Fruit fly (Drosophila melanogaster) whole organism, wandering third instar larva: ENCODE data around the gene FoxK.

ENCODE experiments used
- Abd-B ChIP-seq: fragments of >200 bp; optimal IDR thresholded peaks from 2 replicates; lab custom pipeline; 2017; ENCODE audit warnings: missing biosample characterization, missing genetic modification characterization
- CG32264 ChIP-seq: fragments of 200-800 bp; sonication (Bioruptor generic); optimal IDR thresholded peaks from 2 replicates; lab custom pipeline; 2016; ENCODE audit warnings: missing biosample characterization, missing genetic modification characterization
- CG9705 ChIP-seq: fragments of 200-800 bp; sonication (Bioruptor generic); optimal IDR thresholded peaks from 2 replicates; lab custom pipeline; 2018; ENCODE audit warnings: missing biosample characterization, mild to moderate bottlenecking, missing genetic modification characterization
- CrebA ChIP-seq: fragments of 200-800 bp; sonication (Bioruptor generic); optimal IDR thresholded peaks from 2 replicates; lab custom pipeline; 2016; ENCODE audit warnings: missing biosample characterization, mild to moderate bottlenecking, missing genetic modification characterization, borderline replicate concordance
- Dfd ChIP-seq: fragments of >200 bp; optimal IDR thresholded peaks from 2 replicates; lab custom pipeline; 2017; ENCODE audit warnings: missing biosample characterization, missing genetic modification characterization
- Dif ChIP-seq: fragments of 200-275, 200-300 bp; sonication (Bioruptor generic); optimal IDR thresholded peaks from 2 replicates; lab custom pipeline; 2018; ENCODE audit warnings: missing biosample characterization, missing genetic modification characterization; ENCODE audit not compliant: partially characterized antibody
- HLH106 ChIP-seq: fragments of 200-800 bp; optimal IDR thresholded peaks from 3 replicates; lab custom pipeline; 2019; ENCODE audit warnings: missing biosample characterization, mild to moderate bottlenecking, missing genetic modification characterization, moderate library complexity
- Hnf4 ChIP-seq: fragments of 200-800 bp; sonication (Bioruptor generic); optimal IDR thresholded peaks from 2 replicates; lab custom pipeline; 2016; ENCODE audit warnings: missing biosample characterization, mild to moderate bottlenecking, missing genetic modification characterization
- Hr83 ChIP-seq: fragments of 200-300 bp; sonication (Bioruptor generic); optimal IDR thresholded peaks from 2 replicates; lab custom pipeline; 2016; ENCODE audit warnings: missing biosample characterization, mild to moderate bottlenecking, missing genetic modification characterization, moderate library complexity; ENCODE audit not compliant: poor library complexity, severe bottlenecking
- Jra ChIP-seq: sonication (Bioruptor generic); optimal IDR thresholded peaks from 2 replicates; lab custom pipeline; 2016; ENCODE audit warnings: missing biosample characterization, missing genetic modification characterization
- Mio ChIP-seq: sonication (Bioruptor generic); optimal IDR thresholded peaks from 2 replicates; lab custom pipeline; 2016; ENCODE audit warnings: missing biosample characterization, missing genetic modification characterization
- Myc ChIP-seq: fragments of >200 bp; optimal IDR thresholded peaks from 2 replicates; lab custom pipeline; 2017
- OdsH ChIP-seq: fragments of 200-800 bp; sonication (Bioruptor generic); optimal IDR thresholded peaks from 2 replicates; lab custom pipeline; 2016; ENCODE audit warnings: missing biosample characterization, mild to moderate bottlenecking, missing genetic modification characterization
- Rel ChIP-seq, 2 experiments: fragments of 200-800 bp; sonication (Bioruptor generic) in 1 of 2; optimal IDR thresholded peaks; 2 replicates in 1 of 2; 3 replicates in 1 of 2; lab custom pipeline; 2016 to 2019; ENCODE audit warnings: mild to moderate bottlenecking in 2 of 2, missing biosample characterization in 2 of 2, missing genetic modification characterization in 2 of 2, moderate library complexity in 1 of 2
- Sp1 ChIP-seq: fragments of 200-800 bp; sonication (Bioruptor generic); optimal IDR thresholded peaks from 3 replicates; lab custom pipeline; 2019; ENCODE audit warnings: missing biosample characterization, mild to moderate bottlenecking, missing genetic modification characterization, moderate library complexity
- Vsx2 ChIP-seq: fragments of 200-300, 225-300 bp; sonication (Bioruptor generic); optimal IDR thresholded peaks from 2 replicates; lab custom pipeline; 2018; ENCODE audit warnings: missing biosample characterization, missing genetic modification characterization; ENCODE audit not compliant: partially characterized antibody
- br ChIP-seq: fragments of 200-800 bp; sonication (Bioruptor generic); optimal IDR thresholded peaks from 2 replicates; lab custom pipeline; 2016; ENCODE audit warnings: missing biosample characterization, missing genetic modification characterization
- brk ChIP-seq: fragments of 200-800 bp; sonication (Bioruptor generic); optimal IDR thresholded peaks from 2 replicates; lab custom pipeline; 2016; ENCODE audit warnings: missing biosample characterization, mild to moderate bottlenecking, missing genetic modification characterization
- dl ChIP-seq, 2 experiments: fragments of 175-275, 200-275 bp in 1 of 2; fragments of 200-275 bp in 1 of 2; sonication (Bioruptor generic); optimal IDR thresholded peaks; lab custom pipeline; 2018; ENCODE audit warnings: mild to moderate bottlenecking in 2 of 2, missing biosample characterization in 2 of 2, missing genetic modification characterization in 2 of 2, moderate library complexity in 2 of 2; ENCODE audit not compliant: partially characterized antibody in 2 of 2, insufficient read depth in 1 of 2
- dsf ChIP-seq: sonication (Bioruptor generic); optimal IDR thresholded peaks from 2 replicates; lab custom pipeline; 2016; ENCODE audit warnings: missing biosample characterization, missing genetic modification characterization, borderline replicate concordance
- ey ChIP-seq: fragments of 200-800 bp; sonication (Bioruptor generic); optimal IDR thresholded peaks from 2 replicates; lab custom pipeline; 2016; ENCODE audit warnings: missing biosample characterization, missing genetic modification characterization
- foxo ChIP-seq, 2 experiments: fragments of 200-800 bp; sonication (Bioruptor generic); optimal IDR thresholded peaks; 2 replicates in 1 of 2; 3 replicates in 1 of 2; lab custom pipeline; 2016 to 2017; ENCODE audit warnings: missing biosample characterization in 2 of 2, missing genetic modification characterization in 2 of 2
- h ChIP-seq: fragments of 200-800 bp; sonication (Bioruptor generic); optimal IDR thresholded peaks from 3 replicates; lab custom pipeline; 2016; ENCODE audit warnings: missing biosample characterization, mild to moderate bottlenecking, missing genetic modification characterization
- jim ChIP-seq: fragments of 175-275, 200-325 bp; sonication (Bioruptor generic); optimal IDR thresholded peaks from 2 replicates; lab custom pipeline; 2016; ENCODE audit warnings: missing biosample characterization, mild to moderate bottlenecking, missing genetic modification characterization
- pan ChIP-seq: fragments of >200 bp; optimal IDR thresholded peaks from 2 replicates; lab custom pipeline; 2017
- psq ChIP-seq: fragments of 200-800 bp; sonication (Bioruptor generic); optimal IDR thresholded peaks from 3 replicates; lab custom pipeline; 2017; ENCODE audit warnings: missing biosample characterization, mild to moderate bottlenecking, missing genetic modification characterization, moderate library complexity
- rgr ChIP-seq: fragments of 200-800 bp; sonication (Bioruptor generic); optimal IDR thresholded peaks from 3 replicates; lab custom pipeline; 2016; ENCODE audit warnings: missing biosample characterization, mild to moderate bottlenecking, missing genetic modification characterization
- tai ChIP-seq: sonication (Bioruptor generic); optimal IDR thresholded peaks from 2 replicates; lab custom pipeline; 2016; ENCODE audit warnings: missing biosample characterization, missing genetic modification characterization
- woc ChIP-seq: sonication (Bioruptor generic); optimal IDR thresholded peaks from 2 replicates; lab custom pipeline; 2016; ENCODE audit warnings: missing biosample characterization, mild to moderate bottlenecking, missing genetic modification characterization

Gene FoxK

DNA sequence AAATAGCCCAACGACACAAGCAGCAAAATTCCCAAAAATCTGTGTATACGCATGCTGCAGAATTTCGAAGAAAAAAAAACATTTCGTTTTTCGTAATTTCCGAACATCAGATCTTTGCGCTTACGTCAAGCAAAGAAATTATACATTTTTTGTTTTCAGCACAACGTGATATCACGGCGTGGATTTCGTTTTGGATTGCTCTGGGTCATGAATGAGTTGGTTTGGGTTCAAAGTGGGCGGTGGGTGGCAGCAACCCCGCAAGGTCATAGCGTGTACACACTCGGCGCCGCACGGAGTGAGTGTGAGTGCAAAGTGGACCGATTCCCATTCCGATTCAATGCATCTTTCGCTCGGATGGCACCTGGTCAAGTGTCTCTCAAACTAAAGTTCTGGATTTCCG is 4.3 kb upstream of the FoxK start:
- no peak for TF ChIP-seq Dfd (GFP tag; lab: Kevin White, UChicago)
- TF ChIP-seq Abd-B (GFP tag; lab: Kevin White, UChicago) = no peak
- TF ChIP-seq Mio = no peak
- TF ChIP-seq Hr83 (GFP tag; lab: Kevin White, UChicago) = no peak
- TF ChIP-seq HLH106 (tag; lab: Kevin White, UChicago) = no peak
- TF ChIP-seq CrebA (GFP tag; lab: Kevin White, UChicago) = no peak
- TF ChIP-seq Dif (GFP tag; lab: Kevin White, UChicago) = no peak
- no peak for TF ChIP-seq Vsx2 (GFP tag; lab: Kevin White, UChicago)

- TF ChIP-seq OdsH (GFP tag; lab: Kevin White, UChicago) (no peak), ey (GFP tag; lab: Kevin White, UChicago) (no peak), jim (no peak), br (GFP tag; lab: Kevin White, UChicago) (no peak), Jra (GFP tag; lab: Kevin White, UChicago) (no peak), tai (GFP tag; lab: Kevin White, UChicago) (no peak), h (GFP tag; lab: Kevin White, UChicago) (no peak), Hr83 (GFP tag; lab: Kevin White, UChicago) (no peak), pan (lab: Kevin White, UChicago) (no peak), Myc (no peak), Vsx2 (GFP tag; lab: Kevin White, UChicago) (no peak), Mio (no peak), CG9705 (GFP tag; lab: Kevin White, UChicago) (no peak), woc (GFP tag; lab: Kevin White, UChicago) (no peak), CG32264 (GFP tag; lab: Kevin White, UChicago) (no peak)
Measured at dm6 chr3L:11124439-11124838, 3.9 kb upstream of the FoxK start.

- TF ChIP-seq Rel (GFP tag; optimal IDR thresholded peaks at IDR 0.05; lab: Kevin White, UChicago) = no peak
- peak; percentile 3 for TF ChIP-seq Rel (tag; optimal IDR thresholded peaks at IDR 0.05; lab: Kevin White, UChicago)
- TF ChIP-seq Myc = peak; percentile 43
- TF ChIP-seq Dif (GFP tag; lab: Kevin White, UChicago) = peak; percentile 42
- peak; percentile 45 for TF ChIP-seq psq (GFP tag; lab: Kevin White, UChicago)
- no peak for TF ChIP-seq br (GFP tag; lab: Kevin White, UChicago)
- TF ChIP-seq dl (GFP tag; optimal IDR thresholded peaks at IDR 0.05; lab: Kevin White, UChicago; ENCODE audit: insufficient read depth in 1 of 2, partially characterized antibody in 2 of 2) = peak in 1 of 2 experiments; percentile 48
- no peak for TF ChIP-seq OdsH (GFP tag; lab: Kevin White, UChicago)
- TF ChIP-seq Vsx2 (GFP tag; lab: Kevin White, UChicago) = no peak
- TF ChIP-seq Jra (GFP tag; lab: Kevin White, UChicago) = no peak
Measured at dm6 chr3L:11123598-11124284, 3.2 kb upstream of the FoxK start.

DNA sequence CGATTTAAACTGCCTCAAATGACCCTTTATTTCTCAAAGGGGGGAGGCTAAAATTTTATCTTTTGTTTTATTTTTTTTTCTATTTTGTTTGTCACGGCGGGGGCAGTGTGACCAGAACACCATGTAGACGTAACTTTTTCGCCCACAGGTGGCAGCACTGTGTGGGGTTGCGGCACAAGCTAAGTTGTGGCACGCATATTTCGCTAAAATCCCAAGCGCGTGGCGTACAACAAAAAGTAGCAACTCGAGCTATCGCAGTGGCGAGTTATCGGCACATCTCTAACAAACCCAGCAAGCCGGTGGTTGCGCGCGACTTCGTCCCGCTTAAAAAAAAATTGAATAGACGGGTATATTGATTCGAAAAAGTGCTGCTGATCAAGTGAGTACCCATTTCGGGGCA is 2.5 kb upstream of the FoxK start, which contains the start of the genes Ufd1 and NaPi-III:
TSS of gene Ufd1 (minus strand) at position 129 of the 400 bp plus-strand sequence.
TSS of gene NaPi-III (plus strand) at position 261 of the 400 bp plus-strand sequence.
- TF ChIP-seq rgr (GFP tag; lab: Kevin White, UChicago) = peak; percentile 29
- TF ChIP-seq Rel (GFP tag; optimal IDR thresholded peaks at IDR 0.05; lab: Kevin White, UChicago) = no peak
- TF ChIP-seq Rel (tag; optimal IDR thresholded peaks at IDR 0.05; lab: Kevin White, UChicago) = peak; percentile 59
- peak; percentile 74 for TF ChIP-seq Myc
- no peak for TF ChIP-seq dl (GFP tag; optimal IDR thresholded peaks at IDR 0.05; lab: Kevin White, UChicago; ENCODE audit: insufficient read depth in 1 of 2, partially characterized antibody in 2 of 2)
- TF ChIP-seq ey (GFP tag; lab: Kevin White, UChicago) = no peak
- peak; percentile 51 for TF ChIP-seq Jra (GFP tag; lab: Kevin White, UChicago)
- peak; percentile 62 for TF ChIP-seq Hr83 (GFP tag; lab: Kevin White, UChicago)
- TF ChIP-seq HLH106 (tag; lab: Kevin White, UChicago) = peak; percentile 21
- TF ChIP-seq h (GFP tag; lab: Kevin White, UChicago) = peak; percentile 43
- no peak for TF ChIP-seq Hnf4 (GFP tag; lab: Kevin White, UChicago)
- TF ChIP-seq CG9705 (GFP tag; lab: Kevin White, UChicago) = no peak
- no peak for TF ChIP-seq Dfd (GFP tag; lab: Kevin White, UChicago)
- no peak for TF ChIP-seq OdsH (GFP tag; lab: Kevin White, UChicago)
- TF ChIP-seq dsf (GFP tag; lab: Kevin White, UChicago) = no peak
- no peak for TF ChIP-seq Vsx2 (GFP tag; lab: Kevin White, UChicago)
- TF ChIP-seq br (GFP tag; lab: Kevin White, UChicago) = no peak
- no peak for TF ChIP-seq Dif (GFP tag; lab: Kevin White, UChicago)
- no peak for TF ChIP-seq tai (GFP tag; lab: Kevin White, UChicago)
- TF ChIP-seq foxo (GFP tag; optimal IDR thresholded peaks at IDR 0.05; lab: Kevin White, UChicago) = peak in 1 of 2 experiments; percentile 30
- no peak for TF ChIP-seq brk
- peak; percentile 36 for TF ChIP-seq Sp1 (GFP tag; lab: Kevin White, UChicago)
- TF ChIP-seq jim = peak; percentile 81
